Fruit fly (Drosophila melanogaster): Measurements from ENCODE around the gene CG32572.

CG32572 gene

dm6 chrX:16723203-16724173 is 2.5 kb downstream of the CG32572 start (continued):
- TF ChIP-seq Atf6 (GFP tag; IDR thresholded peaks at IDR 0.05) (peak; percentile 72; the same call in 1 of the 2 replicates), Dip3 (GFP tag; optimal IDR thresholded peaks at IDR 0.05) (no peak), D19A (tag; optimal IDR thresholded peaks at IDR 0.05) (peak; percentile 65), CG5180 (GFP tag; optimal IDR thresholded peaks at IDR 0.05) (peak; percentile 50), CG5245 (GFP tag; optimal IDR thresholded peaks at IDR 0.05) (no peak), p53 (GFP tag; optimal IDR thresholded peaks at IDR 0.05) (no peak), CG42726 (GFP tag; IDR thresholded peaks at IDR 0.05; ENCODE audit: partially characterized antibody) (no peak), CG2875 (GFP tag; optimal IDR thresholded peaks at IDR 0.05) (peak; percentile 62), CG14441 (GFP tag; IDR thresholded peaks at IDR 0.05) (peak; percentile 48), run (tag; optimal IDR thresholded peaks at IDR 0.05) (peak; percentile 80), CG34422 (GFP tag; IDR thresholded peaks at IDR 0.05) (peak; percentile 67; the same call in 2 of the 3 replicates), Asciz (GFP tag; optimal IDR thresholded peaks at IDR 0.05) (peak; percentile 32), CG17568 (GFP tag; optimal IDR thresholded peaks at IDR 0.05) (peak; percentile 72), CG9727 (GFP tag; optimal IDR thresholded peaks at IDR 0.05) (peak; percentile 78), CG7556 (GFP tag; optimal IDR thresholded peaks at IDR 0.05) (peak; percentile 88), CG4424 (GFP tag; optimal IDR thresholded peaks at IDR 0.05) (peak; percentile 8), HmgD (GFP tag; optimal IDR thresholded peaks at IDR 0.05) (no peak), D (optimal IDR thresholded peaks at IDR 0.05) (no peak), D (GFP tag; optimal IDR thresholded peaks at IDR 0.05) (peak; percentile 44), Dref (GFP tag; IDR thresholded peaks at IDR 0.05) (no peak), Mrtf (GFP tag; IDR thresholded peaks at IDR 0.05) (no peak), emc (GFP tag; optimal IDR thresholded peaks at IDR 0.05) (no peak), chn (GFP tag; optimal IDR thresholded peaks at IDR 0.05) (peak; percentile 40), CG8089 (GFP tag; optimal IDR thresholded peaks at IDR 0.05) (no peak), ATbp (GFP tag; optimal IDR thresholded peaks at IDR 0.05) (peak; percentile 71), CG12299 (tag; optimal IDR thresholded peaks at IDR 0.05) (peak; percentile 73), CG10959 (GFP tag; IDR thresholded peaks at IDR 0.05) (0 out of 2 replicates have a peak, but pooled peaks have one; percentile 24), Hr39 (optimal IDR thresholded peaks at IDR 0.05) (no peak), yki (optimal IDR thresholded peaks at IDR 0.05) (no peak), Sry-β (GFP tag; optimal IDR thresholded peaks at IDR 0.05) (no peak), pnt (GFP tag; optimal IDR thresholded peaks at IDR 0.05) (no peak), org-1 (GFP tag; optimal IDR thresholded peaks at IDR 0.05) (peak; percentile 84), Lpt (GFP tag; optimal IDR thresholded peaks at IDR 0.05) (no peak), phol (tag; optimal IDR thresholded peaks at IDR 0.05) (peak; percentile 62), CG1024 (GFP tag; IDR thresholded peaks at IDR 0.05) (0 out of 2 replicates have a peak, but pooled peaks have one; percentile 10), CG14050 (GFP tag; IDR thresholded peaks at IDR 0.05) (peak; percentile 67; the same call in 2 of the 3 replicates), CG13296 (GFP tag; optimal IDR thresholded peaks at IDR 0.05) (peak; percentile 54), CG17802 (tag; optimal IDR thresholded peaks at IDR 0.05) (no peak), twi (tag; optimal IDR thresholded peaks at IDR 0.05) (peak; percentile 57), so (GFP tag; IDR thresholded peaks at IDR 0.05) (peak; percentile 68; the same call in 2 of the 3 replicates), grn (GFP tag; optimal IDR thresholded peaks at IDR 0.05) (no peak), CG11560 (tag; IDR thresholded peaks at IDR 0.05) (no peak), Bdp1 (GFP tag; optimal IDR thresholded peaks at IDR 0.05) (peak; percentile 19), CG1602 (GFP tag; optimal IDR thresholded peaks at IDR 0.05) (peak; percentile 42), h (optimal IDR thresholded peaks at IDR 0.05) (no peak), sug (tag; optimal IDR thresholded peaks at IDR 0.05) (peak; percentile 47), crc (GFP tag; optimal IDR thresholded peaks at IDR 0.05) (peak; percentile 46), CG10267 (tag; optimal IDR thresholded peaks at IDR 0.05) (peak; percentile 43), CG10274 (GFP tag; optimal IDR thresholded peaks at IDR 0.05) (no peak), zfh2 (GFP tag; optimal IDR thresholded peaks at IDR 0.05) (peak; percentile 19)
